Worm (Caenorhabditis elegans) whole organism, early embryonic: ENCODE measurements around the gene alh-7.

Experiments
- F13C5.2 ChIP-seq: sonication (generic microtip); optimal IDR thresholded peaks from 2 replicates; lab custom pipeline; 2017; ENCODE audit warnings: mild to moderate bottlenecking, missing genetic modification characterization, inconsistent platforms, missing compliant biosample characterization
- aly-1 ChIP-seq: sonication (generic microtip); optimal IDR thresholded peaks from 2 replicates; lab custom pipeline; 2016; ENCODE audit warnings: missing genetic modification characterization, missing compliant biosample characterization
- ama-1 ChIP-seq: fragments of 150-350 bp; optimal IDR thresholded peaks from 2 replicates; lab custom pipeline; 2014
- ceh-13 ChIP-seq: fragments of 200-800 bp; sonication (Bioruptor generic); optimal IDR thresholded peaks from 2 replicates; lab custom pipeline; 2018; ENCODE audit warnings: mild to moderate bottlenecking, missing genetic modification characterization, missing compliant biosample characterization
- ets-7 ChIP-seq: sonication (generic microtip); optimal IDR thresholded peaks from 2 replicates; lab custom pipeline; 2016; ENCODE audit warnings: missing genotype, missing genetic modification characterization, missing compliant biosample characterization
- flt-1 ChIP-seq: fragments of 200-800 bp; sonication (Bioruptor generic); IDR thresholded peaks from 2 replicates; pipeline ENCODE4 v1.3.6; 2022; ENCODE audit warnings: missing genetic modification characterization, missing compliant biosample characterization
- hmbx-1 ChIP-seq: sonication (generic microtip); optimal IDR thresholded peaks from 2 replicates; lab custom pipeline; 2016; ENCODE audit warnings: mild to moderate bottlenecking, missing genetic modification characterization, missing compliant biosample characterization
- hmg-4 ChIP-seq: fragments of 200-800 bp; sonication (Bioruptor generic); optimal IDR thresholded peaks from 2 replicates; lab custom pipeline; 2018; ENCODE audit warnings: mild to moderate bottlenecking, missing genetic modification characterization, missing compliant biosample characterization
- scrt-1 ChIP-seq: fragments of 200-800 bp; sonication (Bioruptor generic); IDR thresholded peaks from 2 replicates; pipeline ENCODE4 v1.3.6; 2022; ENCODE audit warnings: missing genetic modification characterization, missing compliant biosample characterization
- sea-1 ChIP-seq: fragments of 200-800 bp; sonication (Bioruptor generic); conservative IDR thresholded peaks from 2 replicates; pipeline ENCODE4 v1.3.6; 2022; ENCODE audit warnings: missing genetic modification characterization, missing compliant biosample characterization
- tbx-11 ChIP-seq: fragments of 200-800 bp; sonication (Bioruptor generic); IDR thresholded peaks from 2 replicates; pipeline ENCODE4 v1.3.6; 2022; ENCODE audit warnings: missing genetic modification characterization, missing compliant biosample characterization
- tbx-37 ChIP-seq: fragments of 200-800 bp; sonication (Bioruptor generic); conservative IDR thresholded peaks from 2 replicates; pipeline ENCODE4 v1.3.6; 2022; ENCODE audit warnings: missing genetic modification reagents, missing genetic modification characterization, missing compliant biosample characterization
- tra-4 ChIP-seq: sonication (generic microtip); optimal IDR thresholded peaks from 2 replicates; lab custom pipeline; 2017; ENCODE audit warnings: missing genetic modification characterization, missing compliant biosample characterization

DNA sequence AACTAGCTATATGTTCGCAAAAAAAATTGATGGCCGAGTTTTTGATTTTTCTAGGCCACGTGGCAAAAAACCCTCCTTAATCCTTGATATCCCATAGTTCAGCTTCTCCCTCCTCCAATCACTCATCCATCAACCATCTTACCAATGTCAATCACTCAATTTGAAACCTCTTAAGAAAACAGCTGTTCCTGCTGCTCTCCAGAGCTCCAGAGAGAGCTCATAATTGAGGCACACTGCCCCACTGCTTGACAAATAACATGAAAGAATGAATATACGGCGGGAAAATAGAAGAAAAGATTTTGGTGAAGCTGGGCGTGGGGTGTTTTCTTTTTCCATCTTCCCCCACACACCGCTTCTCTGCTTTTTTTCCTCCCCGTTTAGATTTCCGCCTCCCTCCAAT, 9.0 kb upstream of the alh-7 start:
- TF ChIP-seq ama-1 (lab: Kevin White, UChicago) (no peak), ets-7 (tag; lab: Kevin White, UChicago) (no peak), tbx-37 (no peak), aly-1 (tag; lab: Kevin White, UChicago) (no peak), flt-1 (GFP tag; lab: Robert Waterston, UW) (no peak), tra-4 (tag; lab: Kevin White, UChicago) (no peak), sea-1 (no peak), tbx-11 (GFP tag; lab: Robert Waterston, UW) (no peak), hmbx-1 (no peak), ceh-13 (no peak), F13C5.2 (no peak), hmg-4 (GFP tag; lab: Kevin White, UChicago) (no peak), scrt-1 (GFP tag; lab: Robert Waterston, UW) (no peak)
